Worm (Caenorhabditis elegans) whole organism, L3 larva: ENCODE results near the gene K02C4.2.

Experiments used
- R02D3.7 ChIP-seq: fragments of 150-350 bp; optimal IDR thresholded peaks from 2 replicates; lab custom pipeline; 2014; ENCODE audit warnings: missing biosample characterization, missing genetic modification characterization
- ZK546.5 ChIP-seq: sonication (generic microtip); optimal IDR thresholded peaks from 2 replicates; lab custom pipeline; 2017; ENCODE audit warnings: missing biosample characterization, missing genetic modification characterization
- aly-2 ChIP-seq: fragments of 150-350 bp; optimal IDR thresholded peaks from 2 replicates; lab custom pipeline; 2014; ENCODE audit warnings: missing biosample characterization, missing genetic modification characterization
- ama-1 ChIP-seq: fragments of 150-350 bp; optimal IDR thresholded peaks from 2 replicates; lab custom pipeline; 2018
- ceh-16 ChIP-seq: sonication (generic microtip); optimal IDR thresholded peaks from 2 replicates; lab custom pipeline; 2017; ENCODE audit warnings: missing biosample characterization, missing genetic modification characterization
- ceh-28 ChIP-seq: fragments of 150-350 bp; optimal IDR thresholded peaks from 2 replicates; lab custom pipeline; 2014; ENCODE audit warnings: missing biosample characterization, missing genetic modification reagents, missing genetic modification characterization
- ceh-9 ChIP-seq: sonication (generic microtip); optimal IDR thresholded peaks from 2 replicates; lab custom pipeline; 2018; ENCODE audit warnings: missing biosample characterization, missing genetic modification characterization
- daf-12 ChIP-seq: fragments of 150-350 bp; optimal IDR thresholded peaks from 2 replicates; lab custom pipeline; 2014; ENCODE audit warnings: missing biosample characterization, missing genetic modification reagents, missing genetic modification characterization
- egl-27 ChIP-seq: sonication (generic microtip); optimal IDR thresholded peaks from 4 replicates; lab custom pipeline; 2017; ENCODE audit warnings: missing biosample characterization, missing genetic modification reagents, missing genetic modification characterization
- egl-5 ChIP-seq: fragments of 150-350 bp; optimal IDR thresholded peaks from 2 replicates; lab custom pipeline; 2017; ENCODE audit warnings: missing biosample characterization, missing genetic modification reagents, missing genetic modification characterization, inconsistent platforms
- elt-1 ChIP-seq: fragments of 150-350 bp; optimal IDR thresholded peaks from 2 replicates; lab custom pipeline; 2014; ENCODE audit warnings: missing biosample characterization, missing genetic modification characterization
- elt-2 ChIP-seq: sonication (generic microtip); optimal IDR thresholded peaks from 2 replicates; lab custom pipeline; 2016; ENCODE audit warnings: missing genetic modification reagents, mild to moderate bottlenecking, missing genetic modification characterization, missing compliant biosample characterization
- elt-3 ChIP-seq, 3 experiments: fragments of 150-350 bp in 1 of 3; sonication (generic microtip) in 2 of 3; optimal IDR thresholded peaks; 2 replicates in 2 of 3; 4 replicates in 1 of 3; lab custom pipeline; 2014 to 2017; ENCODE audit warnings: missing biosample characterization in 3 of 3, missing genetic modification characterization in 3 of 3
- eor-1 ChIP-seq, 2 experiments: fragments of 150-350 bp; optimal IDR thresholded peaks; 2 replicates each; lab custom pipeline; 2014 to 2018; ENCODE audit warnings: missing biosample characterization in 2 of 2, missing genetic modification characterization in 2 of 2
- fkh-10 ChIP-seq: sonication (generic microtip); optimal IDR thresholded peaks from 2 replicates; lab custom pipeline; 2017; ENCODE audit warnings: missing biosample characterization, missing genetic modification reagents, missing genetic modification characterization
- fkh-2 ChIP-seq: fragments of 150-350 bp; optimal IDR thresholded peaks from 2 replicates; lab custom pipeline; 2014; ENCODE audit warnings: missing biosample characterization, missing genetic modification reagents, missing genetic modification characterization
- lin-15B ChIP-seq: fragments of 150-350 bp; optimal IDR thresholded peaks from 2 replicates; lab custom pipeline; 2014; ENCODE audit warnings: missing biosample characterization, missing genetic modification characterization
- lin-39 ChIP-seq: fragments of 150-350 bp; optimal IDR thresholded peaks from 2 replicates; lab custom pipeline; 2018; ENCODE audit warnings: missing biosample characterization, missing genetic modification reagents, missing genetic modification characterization
- lsy-12 ChIP-seq: sonication (generic microtip); optimal IDR thresholded peaks from 2 replicates; lab custom pipeline; 2016; ENCODE audit warnings: mild to moderate bottlenecking, missing genetic modification characterization, missing compliant biosample characterization
- mdl-1 ChIP-seq: fragments of 150-350 bp; optimal IDR thresholded peaks from 2 replicates; lab custom pipeline; 2014; ENCODE audit warnings: missing biosample characterization, missing genetic modification characterization
- mml-1 ChIP-seq: fragments of 150-350 bp; sonication (generic microtip); optimal IDR thresholded peaks from 3 replicates; lab custom pipeline; 2014; ENCODE audit warnings: missing biosample characterization, missing genetic modification characterization
- nfya-1 ChIP-seq: sonication (generic microtip); optimal IDR thresholded peaks from 2 replicates; lab custom pipeline; 2017; ENCODE audit warnings: missing genetic modification characterization, mild to moderate bottlenecking, missing compliant biosample characterization, antibody characterized with exemption, moderate library complexity; ENCODE audit not compliant: insufficient read depth
- nhr-11 ChIP-seq: fragments of 150-350 bp; optimal IDR thresholded peaks from 2 replicates; lab custom pipeline; 2014; ENCODE audit warnings: missing biosample characterization, missing genetic modification characterization
- nhr-12 ChIP-seq: fragments of 150-350 bp; optimal IDR thresholded peaks from 2 replicates; lab custom pipeline; 2014; ENCODE audit warnings: missing biosample characterization, missing genetic modification characterization
- nhr-23 ChIP-seq: fragments of 150-350 bp; optimal IDR thresholded peaks from 2 replicates; lab custom pipeline; 2014; ENCODE audit warnings: missing biosample characterization, missing genetic modification reagents, missing genetic modification characterization
- nhr-237 ChIP-seq: fragments of 150-350 bp; optimal IDR thresholded peaks from 2 replicates; lab custom pipeline; 2014; ENCODE audit warnings: missing biosample characterization, missing genetic modification characterization
- nhr-25 ChIP-seq: sonication (generic microtip); optimal IDR thresholded peaks from 2 replicates; lab custom pipeline; 2017; ENCODE audit warnings: missing biosample characterization, missing genetic modification characterization
- nhr-28 ChIP-seq: fragments of 150-350 bp; optimal IDR thresholded peaks from 2 replicates; lab custom pipeline; 2014; ENCODE audit warnings: missing biosample characterization, missing genetic modification characterization
- nhr-43 ChIP-seq: sonication (generic microtip); optimal IDR thresholded peaks from 2 replicates; lab custom pipeline; 2016; ENCODE audit warnings: mild to moderate bottlenecking, missing genetic modification characterization, missing compliant biosample characterization; ENCODE audit not compliant: poor library complexity, severe bottlenecking
- nhr-67 ChIP-seq: fragments of 150-350 bp; optimal IDR thresholded peaks from 2 replicates; lab custom pipeline; 2014; ENCODE audit warnings: missing biosample characterization, missing genetic modification characterization
- nhr-77 ChIP-seq: fragments of 150-350 bp; optimal IDR thresholded peaks from 2 replicates; lab custom pipeline; 2014; ENCODE audit warnings: missing biosample characterization, missing genetic modification characterization
- pha-4 ChIP-seq: fragments of 150-350 bp; optimal IDR thresholded peaks from 2 replicates; lab custom pipeline; 2014; ENCODE audit warnings: missing biosample characterization, missing genetic modification reagents, missing genetic modification characterization
- pqm-1 ChIP-seq: fragments of 150-350 bp; optimal IDR thresholded peaks from 2 replicates; lab custom pipeline; 2017; ENCODE audit warnings: missing biosample characterization, missing genetic modification characterization, inconsistent platforms
- skn-1 ChIP-seq: fragments of 150-350 bp; optimal IDR thresholded peaks from 2 replicates; lab custom pipeline; 2014; ENCODE audit warnings: missing biosample characterization, missing genetic modification characterization
- snpc-4 ChIP-seq: fragments of 150-350 bp; optimal IDR thresholded peaks from 2 replicates; lab custom pipeline; 2014; ENCODE audit warnings: missing biosample characterization, missing genetic modification characterization
- tbx-2 ChIP-seq: sonication (generic microtip); optimal IDR thresholded peaks from 2 replicates; lab custom pipeline; 2016; ENCODE audit warnings: mild to moderate bottlenecking, missing genetic modification characterization, missing compliant biosample characterization
- unc-39 ChIP-seq: sonication (generic microtip); optimal IDR thresholded peaks from 4 replicates; lab custom pipeline; 2017; ENCODE audit warnings: missing biosample characterization, missing genetic modification characterization
- unc-62 ChIP-seq: fragments of 150-350 bp; sonication (generic microtip); optimal IDR thresholded peaks from 4 replicates; lab custom pipeline; 2014; ENCODE audit warnings: missing biosample characterization, missing genetic modification reagents, missing genetic modification characterization
- zag-1 ChIP-seq: fragments of 150-350 bp; optimal IDR thresholded peaks from 2 replicates; lab custom pipeline; 2014; ENCODE audit warnings: missing biosample characterization, missing genetic modification characterization
- ztf-11 ChIP-seq: fragments of 150-350 bp; optimal IDR thresholded peaks from 2 replicates; lab custom pipeline; 2014; ENCODE audit warnings: missing biosample characterization, missing genetic modification characterization
- ztf-4 ChIP-seq: fragments of 150-350 bp; optimal IDR thresholded peaks from 2 replicates; lab custom pipeline; 2014; ENCODE audit warnings: missing biosample characterization, missing genetic modification characterization

K02C4.2 gene

ce11 chrII:8106921-8107695, 31.5 kb downstream of the K02C4.2 start, which contains the start of the genes chst-1 and C41C4.9 (continued):
- TF ChIP-seq nhr-25 (tag; lab: Kevin White, UChicago) (peak; percentile 75), fkh-10 (GFP tag; lab: Kevin White, UChicago) (no peak), daf-12 (tag; lab: Kevin White, UChicago) (no peak)

- TF ChIP-seq zag-1 (tag; lab: Kevin White, UChicago) (no peak), ama-1 (lab: Kevin White, UChicago) (no peak), snpc-4 (no peak), nhr-25 (tag; lab: Kevin White, UChicago) (no peak), nhr-77 (tag; lab: Kevin White, UChicago) (no peak), unc-39 (no peak), egl-5 (tag; lab: Kevin White, UChicago) (no peak), nfya-1 (tag; lab: Kevin White, UChicago) (no peak), ztf-4 (tag; lab: Kevin White, UChicago) (no peak), ceh-16 (tag; lab: Kevin White, UChicago) (no peak), nhr-67 (tag; lab: Kevin White, UChicago) (no peak), ceh-28 (tag; lab: Kevin White, UChicago) (no peak)
Measured at ce11 chrII:8112063-8112462, 36.5 kb downstream of the K02C4.2 start, which contains the start of gene lron-4. lron-4 (minus strand) TSS chrII:8112163.

- no peak for TF ChIP-seq nhr-28 (tag; lab: Kevin White, UChicago)
- TF ChIP-seq nhr-237 (tag; lab: Kevin White, UChicago): no peak
- TF ChIP-seq unc-39: no peak
- TF ChIP-seq nfya-1 (tag; lab: Kevin White, UChicago): no peak
- TF ChIP-seq ZK546.5 (tag; lab: Kevin White, UChicago): no peak
- no peak for TF ChIP-seq ztf-11 (tag; lab: Kevin White, UChicago)
- TF ChIP-seq ama-1 (lab: Kevin White, UChicago): no peak
- TF ChIP-seq nhr-11 (tag; lab: Kevin White, UChicago): no peak
- no peak for TF ChIP-seq nhr-43 (tag; lab: Kevin White, UChicago)
- no peak for TF ChIP-seq pqm-1 (tag; lab: Kevin White, UChicago)
- TF ChIP-seq ztf-4 (tag; lab: Kevin White, UChicago): no peak
- TF ChIP-seq elt-2 (tag; lab: Kevin White, UChicago): no peak
- TF ChIP-seq egl-5 (tag; lab: Kevin White, UChicago): no peak
- no peak for TF ChIP-seq pha-4
Measured at ce11 chrII:8116159-8116558, 40.6 kb downstream of the K02C4.2 start, which contains the start of gene unc-105. unc-105 (plus strand) TSS chrII:8116459.

- TF ChIP-seq nfya-1 (tag; lab: Kevin White, UChicago): peak; percentile 74
- no peak for TF ChIP-seq nhr-12
- no peak for TF ChIP-seq lin-15B (tag; lab: Kevin White, UChicago)
Measured at ce11 chrII:8117426-8117825, 41.9 kb downstream of the K02C4.2 start.

- TF ChIP-seq R02D3.7 (tag; lab: Kevin White, UChicago): no peak
- peak; percentile 54 for TF ChIP-seq ama-1 (lab: Kevin White, UChicago)
- peak; percentile 46 for TF ChIP-seq nhr-43 (tag; lab: Kevin White, UChicago)
- TF ChIP-seq pha-4: peak; percentile 93
- TF ChIP-seq ceh-16 (tag; lab: Kevin White, UChicago): no peak
- TF ChIP-seq ceh-9 (tag; lab: Kevin White, UChicago): no peak
- TF ChIP-seq ztf-11 (tag; lab: Kevin White, UChicago): no peak
- peak; percentile 60 for TF ChIP-seq snpc-4
- TF ChIP-seq eor-1 (tag; optimal IDR thresholded peaks at IDR 0.05; lab: Kevin White, UChicago): no peak
- no peak for TF ChIP-seq tbx-2 (tag; lab: Kevin White, UChicago)
- TF ChIP-seq lin-39: peak; percentile 21
- no peak for TF ChIP-seq aly-2 (tag; lab: Kevin White, UChicago)
- TF ChIP-seq ZK546.5 (tag; lab: Kevin White, UChicago): no peak
- TF ChIP-seq egl-27: no peak
- TF ChIP-seq nhr-67 (tag; lab: Kevin White, UChicago): no peak
- no peak for TF ChIP-seq mdl-1 (tag; lab: Kevin White, UChicago)
- TF ChIP-seq mml-1 (tag; lab: Kevin White, UChicago): no peak
- no peak for TF ChIP-seq elt-1 (tag; lab: Kevin White, UChicago)
- TF ChIP-seq egl-5 (tag; lab: Kevin White, UChicago): peak; percentile 8
- TF ChIP-seq nhr-25 (tag; lab: Kevin White, UChicago): peak; percentile 29
- TF ChIP-seq nhr-23: peak; percentile 59
- no peak for TF ChIP-seq fkh-2 (tag; lab: Kevin White, UChicago)
- TF ChIP-seq elt-2 (tag; lab: Kevin White, UChicago): peak; percentile 48
- TF ChIP-seq nhr-77 (tag; lab: Kevin White, UChicago): no peak
- TF ChIP-seq lsy-12 (tag; lab: Kevin White, UChicago): peak; percentile 1
- TF ChIP-seq elt-3 (tag; optimal IDR thresholded peaks at IDR 0.05; lab: Kevin White, UChicago): no peak
- TF ChIP-seq ceh-28 (tag; lab: Kevin White, UChicago): no peak
- TF ChIP-seq unc-62 (GFP tag; lab: Kevin White, UChicago): no peak
- peak; percentile 71 for TF ChIP-seq lin-15B (tag; lab: Kevin White, UChicago)
- TF ChIP-seq ztf-4 (tag; lab: Kevin White, UChicago): no peak
- TF ChIP-seq skn-1 (tag; lab: Kevin White, UChicago): peak; percentile 42
Measured at ce11 chrII:8124867-8125266, 49.3 kb downstream of the K02C4.2 start, which contains the start of gene ire-1. ire-1 (minus strand) TSS chrII:8124910.
